Worm (Caenorhabditis elegans): ENCODE data around the gene F40G9.14.

DNA sequence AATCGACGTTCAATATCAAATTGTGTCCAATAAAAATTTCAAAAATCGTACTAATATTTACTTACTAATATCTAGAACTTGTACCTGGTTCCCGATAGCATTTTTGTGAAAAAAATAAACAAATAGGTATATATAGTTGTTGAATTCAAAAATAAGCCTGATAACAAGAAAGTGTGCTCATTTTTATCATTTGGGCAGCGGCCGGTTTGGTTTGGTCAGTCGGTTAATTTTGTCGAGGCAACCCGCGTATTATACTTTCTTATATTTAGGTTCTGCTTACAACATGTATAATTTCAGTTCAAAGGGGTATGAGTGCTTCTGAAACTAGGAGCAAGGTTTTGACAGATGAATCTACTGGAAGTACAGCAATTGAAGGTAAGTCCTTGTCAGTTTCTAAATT, 47.0 kb downstream of the F40G9.14 start, which contains the start of the genes nhr-280 and C29F9.2:
- TF ChIP-seq flt-1 (GFP tag; IDR thresholded peaks at IDR 0.05) (no peak), T22C8.4 (GFP tag; IDR thresholded peaks at IDR 0.05) (no peak)

All from whole organism, midembryonic.